Fruit fly (Drosophila melanogaster): Measurements from ENCODE around the gene Sec61gamma.
A peak's percentile ranks its signal among the peaks of the same experiment; 100 is the strongest.

Gene Sec61gamma

DNA sequence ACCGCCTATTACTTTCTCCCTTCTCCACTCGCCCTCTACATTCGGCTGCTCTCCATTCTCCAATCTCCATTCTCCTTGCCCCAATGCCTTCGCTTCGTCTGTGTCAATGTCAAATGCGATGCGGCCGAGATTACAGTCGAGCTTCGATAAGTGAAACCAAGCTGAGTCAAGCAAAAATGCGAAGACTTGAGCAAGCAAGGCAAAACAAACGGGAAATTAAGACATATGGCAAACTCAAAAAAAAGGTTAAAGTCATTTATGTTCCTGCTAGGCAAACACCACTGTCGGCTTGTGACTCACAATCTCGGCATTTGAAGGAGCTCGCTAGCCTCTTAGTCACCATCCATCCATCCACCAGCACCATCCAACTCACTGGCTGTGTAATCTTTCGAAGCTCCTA, 25.3 kb downstream of the Sec61gamma start (continued):
- TF ChIP-seq CG18262 (tag; optimal IDR thresholded peaks at IDR 0.05) = peak; percentile 93
- TF ChIP-seq Xbp1 (GFP tag; optimal IDR thresholded peaks at IDR 0.05) = peak; percentile 98
- peak; percentile 97 for TF ChIP-seq gro (GFP tag; optimal IDR thresholded peaks at IDR 0.05)
- peak; percentile 82 for TF ChIP-seq cato (GFP tag; optimal IDR thresholded peaks at IDR 0.05; ENCODE audit: borderline replicate concordance)
- peak; percentile 97 for TF ChIP-seq CG8290 (GFP tag; optimal IDR thresholded peaks at IDR 0.05)
- TF ChIP-seq CG8290 (tag; optimal IDR thresholded peaks at IDR 0.05) = peak; percentile 92 to 98
- TF ChIP-seq chn (GFP tag; optimal IDR thresholded peaks at IDR 0.05) = peak; percentile 98
- TF ChIP-seq p53 (GFP tag; optimal IDR thresholded peaks at IDR 0.05) = peak; percentile 95
- peak; percentile 93 for TF ChIP-seq Ada2b (GFP tag; IDR thresholded peaks at IDR 0.05)
- TF ChIP-seq Hey (tag; optimal IDR thresholded peaks at IDR 0.05) = peak; percentile 89
- no peak for TF ChIP-seq Sin3A (optimal IDR thresholded peaks at IDR 0.05)
- no peak for TF ChIP-seq Scr (GFP tag; IDR thresholded peaks at IDR 0.05; ENCODE audit: partially characterized antibody)
- TF ChIP-seq E2f2 (GFP tag; IDR thresholded peaks at IDR 0.05) = peak; percentile 80
- TF ChIP-seq CG12942 (GFP tag; optimal IDR thresholded peaks at IDR 0.05) = peak; percentile 97
- TF ChIP-seq HLH3B (GFP tag; IDR thresholded peaks at IDR 0.05) = peak; percentile 91
- TF ChIP-seq lola (GFP tag; optimal IDR thresholded peaks at IDR 0.05) = peak in 1 of 3 experiments; percentile 96
- peak; percentile 78 for TF ChIP-seq CG31365 (tag; optimal IDR thresholded peaks at IDR 0.05)
- peak; percentile 80 for TF ChIP-seq trem (tag; optimal IDR thresholded peaks at IDR 0.05)
- peak; percentile 86 for TF ChIP-seq CG10274 (GFP tag; optimal IDR thresholded peaks at IDR 0.05)
- TF ChIP-seq CG13296 (GFP tag; optimal IDR thresholded peaks at IDR 0.05) = peak; percentile 87
- TF ChIP-seq inv (GFP tag; IDR thresholded peaks at IDR 0.05; ENCODE audit: partially characterized antibody) = no peak
- TF ChIP-seq Fer1 (GFP tag; optimal IDR thresholded peaks at IDR 0.05) = peak; percentile 91
- TF ChIP-seq Drgx (GFP tag; IDR thresholded peaks at IDR 0.05) = peak; percentile 96
- peak; percentile 78 for TF ChIP-seq sqz (GFP tag; optimal IDR thresholded peaks at IDR 0.05)
- TF ChIP-seq Side (GFP tag; optimal IDR thresholded peaks at IDR 0.05) = peak; percentile 99
- TF ChIP-seq PHDP (tag; optimal IDR thresholded peaks at IDR 0.05) = peak; percentile 95
- TF ChIP-seq CG10979 (tag; optimal IDR thresholded peaks at IDR 0.05) = peak; percentile 93
- TF ChIP-seq Rx (GFP tag; IDR thresholded peaks at IDR 0.05) = peak; percentile 91
- peak; percentile 89 for TF ChIP-seq gce (GFP tag; IDR thresholded peaks at IDR 0.05)
- peak; percentile 95 for TF ChIP-seq ara (GFP tag; IDR thresholded peaks at IDR 0.05)
- no peak for TF ChIP-seq hth (optimal IDR thresholded peaks at IDR 0.05)
- peak; percentile 94 for TF ChIP-seq CG8388 (GFP tag; optimal IDR thresholded peaks at IDR 0.05)
- peak; percentile 81 for TF ChIP-seq CG17612 (GFP tag; IDR thresholded peaks at IDR 0.05)
- peak; percentile 98 for TF ChIP-seq corto (GFP tag; optimal IDR thresholded peaks at IDR 0.05)
- TF ChIP-seq CG10543 (GFP tag; optimal IDR thresholded peaks at IDR 0.05) = peak; percentile 96
- peak; percentile 93 for TF ChIP-seq bowl (GFP tag; IDR thresholded peaks at IDR 0.05)
- TF ChIP-seq row (GFP tag; IDR thresholded peaks at IDR 0.05) = peak; percentile 98
- peak; percentile 77 for TF ChIP-seq Ravus (GFP tag; IDR thresholded peaks at IDR 0.05)
- peak; percentile 94 for TF ChIP-seq CG17385 (GFP tag; optimal IDR thresholded peaks at IDR 0.05)
- TF ChIP-seq H15 (GFP tag; IDR thresholded peaks at IDR 0.05) = peak; percentile 90
- TF ChIP-seq Six4 (GFP tag; optimal IDR thresholded peaks at IDR 0.05) = peak; percentile 94
- TF ChIP-seq Usf (GFP tag; optimal IDR thresholded peaks at IDR 0.05) = peak; percentile 97
- TF ChIP-seq CG11247 (GFP tag; IDR thresholded peaks at IDR 0.05) = peak; percentile 93
- TF ChIP-seq CG9609 (GFP tag; optimal IDR thresholded peaks at IDR 0.05) = peak; percentile 98
- peak; percentile 98 for TF ChIP-seq ERR (GFP tag; optimal IDR thresholded peaks at IDR 0.05)
- peak; percentile 98 for TF ChIP-seq CHES-1-like (GFP tag; optimal IDR thresholded peaks at IDR 0.05)
- peak; percentile 62 for TF ChIP-seq TFAM (GFP tag; optimal IDR thresholded peaks at IDR 0.05)
- peak; percentile 97 for TF ChIP-seq CG1603 (tag; optimal IDR thresholded peaks at IDR 0.05)
- peak; percentile 88 for TF ChIP-seq stc (GFP tag; IDR thresholded peaks at IDR 0.05)
- peak; percentile 96 for TF ChIP-seq zfh1 (GFP tag; IDR thresholded peaks at IDR 0.05)
- TF ChIP-seq slbo (GFP tag; IDR thresholded peaks at IDR 0.05) = peak; percentile 98
- peak; percentile 90 for TF ChIP-seq Ptx1 (GFP tag; IDR thresholded peaks at IDR 0.05)
- no peak for TF ChIP-seq CG15479 (GFP tag; optimal IDR thresholded peaks at IDR 0.05)

All from whole organism, embryonic.